Worm (Caenorhabditis elegans) whole organism, mixed stage, embryonic: ENCODE results near the gene pen-2.

Source experiments
- ceh-43 ChIP-seq: fragments of 200-800 bp; sonication (Bioruptor generic); optimal IDR thresholded peaks from 2 replicates; lab custom pipeline; 2018; ENCODE audit warnings: mild to moderate bottlenecking, missing genetic modification characterization, moderate library complexity, missing compliant biosample characterization
- mep-1 ChIP-seq: fragments of 150-350 bp; optimal IDR thresholded peaks from 2 replicates; lab custom pipeline; 2017; ENCODE audit warnings: missing biosample characterization, missing genetic modification reagents, missing genetic modification characterization, inconsistent platforms

- no peak for TF ChIP-seq mep-1 (tag; lab: Kevin White, UChicago)
- no peak for TF ChIP-seq ceh-43 (GFP tag; lab: Kevin White, UChicago)
Measured at ce11 chrIII:11318131-11318530, 25.0 kb upstream of the pen-2 start, which contains the start of gene teg-1.
